Fruit fly (Drosophila melanogaster) whole organism, embryonic: Measurements from ENCODE around the gene CG4455.

Source experiments
- Atf6 ChIP-seq: fragments of 200-800 bp; sonication (Bioruptor generic); IDR thresholded peaks from 2 replicates; pipeline ENCODE4 v1.3.6; 2022; ENCODE audit warnings: missing biosample characterization, missing genetic modification characterization
- BEAF-32 ChIP-seq: fragments of 200-800 bp; sonication (Bioruptor generic); optimal IDR thresholded peaks from 3 replicates; lab custom pipeline; 2017; ENCODE audit warnings: missing biosample characterization, missing genetic modification characterization, mild to moderate bottlenecking, moderate library complexity, missing genetic modification reagents
- Blimp-1 ChIP-seq: fragments of 200-800 bp; sonication (Bioruptor generic); optimal IDR thresholded peaks from 3 replicates; lab custom pipeline; 2018; ENCODE audit warnings: missing biosample characterization, missing genetic modification characterization, mild to moderate bottlenecking, moderate library complexity, missing genetic modification reagents
- CG10209 ChIP-seq: fragments of 200-800 bp; sonication (Bioruptor generic); optimal IDR thresholded peaks from 3 replicates; lab custom pipeline; 2017; ENCODE audit warnings: missing biosample characterization, mild to moderate bottlenecking, missing genetic modification characterization, missing genetic modification reagents
- CG10543 ChIP-seq: fragments of 200-800 bp; sonication (Bioruptor generic); optimal IDR thresholded peaks from 3 replicates; lab custom pipeline; 2017; ENCODE audit warnings: missing biosample characterization, mild to moderate bottlenecking, missing genetic modification characterization, moderate library complexity
- CG1233 ChIP-seq: fragments of 200-800 bp; sonication (Bioruptor generic); optimal IDR thresholded peaks from 4 replicates; lab custom pipeline; 2018; ENCODE audit warnings: missing biosample characterization, mild to moderate bottlenecking, missing genetic modification characterization
- CG12769 ChIP-seq: fragments of 200-800 bp; sonication (Bioruptor generic); optimal IDR thresholded peaks from 2 replicates; lab custom pipeline; 2019; ENCODE audit warnings: missing biosample characterization, mild to moderate bottlenecking, missing genetic modification characterization, moderate library complexity
- CG13123 ChIP-seq: fragments of 200-800 bp; sonication (Bioruptor generic); optimal IDR thresholded peaks from 2 replicates; lab custom pipeline; 2016; ENCODE audit warnings: missing biosample characterization, missing genetic modification characterization
- CG13775 ChIP-seq: fragments of 200-800 bp; sonication (Bioruptor generic); optimal IDR thresholded peaks from 3 replicates; lab custom pipeline; 2017; ENCODE audit warnings: missing biosample characterization, mild to moderate bottlenecking, missing genetic modification characterization
- CG13894 ChIP-seq: fragments of 200-800 bp; sonication (Bioruptor generic); optimal IDR thresholded peaks from 3 replicates; lab custom pipeline; 2018; ENCODE audit warnings: missing biosample characterization, mild to moderate bottlenecking, missing genetic modification characterization, moderate library complexity
- CG16813 ChIP-seq: fragments of 200-800 bp; sonication (Bioruptor generic); IDR thresholded peaks from 3 replicates; pipeline ENCODE4 v1.3.6; 2022; ENCODE audit warnings: missing biosample characterization, missing genetic modification characterization; ENCODE audit not compliant: partially characterized antibody
- CG2199 ChIP-seq: fragments of 200-800 bp; sonication (Bioruptor generic); IDR thresholded peaks from 3 replicates; pipeline ENCODE4 v1.3.6; 2022; ENCODE audit warnings: missing biosample characterization, missing genetic modification characterization
- CG3281 ChIP-seq: fragments of 200-800 bp; sonication (Bioruptor generic); optimal IDR thresholded peaks from 3 replicates; lab custom pipeline; 2017; ENCODE audit warnings: missing biosample characterization, mild to moderate bottlenecking, missing genetic modification characterization
- CG3838 ChIP-seq: fragments of 200-800 bp; sonication (Bioruptor generic); optimal IDR thresholded peaks from 3 replicates; lab custom pipeline; 2016; ENCODE audit warnings: missing biosample characterization, missing genetic modification characterization
- CG4360 ChIP-seq: fragments of 200-800 bp; sonication (Bioruptor generic); IDR thresholded peaks from 2 replicates; pipeline ENCODE4 v1.3.6; 2022; ENCODE audit warnings: missing biosample characterization, missing genetic modification characterization
- CG43689 ChIP-seq: fragments of 200-800 bp; sonication (Bioruptor generic); IDR thresholded peaks from 2 replicates; pipeline ENCODE4 v1.3.6; 2022; ENCODE audit warnings: missing biosample characterization, missing genetic modification characterization
- CG5953 ChIP-seq: fragments of 200-800 bp; sonication (Bioruptor generic); IDR thresholded peaks from 2 replicates; pipeline ENCODE4 v1.3.6; 2022; ENCODE audit warnings: missing biosample characterization, missing genetic modification characterization
- CG8478 ChIP-seq: fragments of >200 bp; optimal IDR thresholded peaks from 2 replicates; lab custom pipeline; 2018
- Eip74EF ChIP-seq, 2 experiments: fragments of 200-800 bp in 1 of 2; fragments of >200 bp in 1 of 2; sonication (Bioruptor generic) in 1 of 2; optimal IDR thresholded peaks; 2 replicates each; lab custom pipeline; 2017 to 2019; ENCODE audit warnings: missing biosample characterization in 2 of 2, missing genetic modification characterization in 2 of 2, mild to moderate bottlenecking in 1 of 2, moderate library complexity in 1 of 2
- GATAe ChIP-seq: fragments of 200-800 bp; sonication (Bioruptor generic); conservative IDR thresholded peaks from 2 replicates; pipeline ENCODE4 v1.3.6; 2022; ENCODE audit warnings: missing biosample characterization, missing genetic modification characterization
- HHEX ChIP-seq: fragments of 200-800 bp; sonication (Bioruptor generic); optimal IDR thresholded peaks from 3 replicates; lab custom pipeline; 2017; ENCODE audit warnings: missing biosample characterization, mild to moderate bottlenecking, missing genetic modification characterization, missing genetic modification reagents
- Med ChIP-seq: fragments of 200-800 bp; sonication (Bioruptor generic); peaks from one replicate; lab custom pipeline; 2016; ENCODE audit warnings: missing biosample characterization, missing genetic modification characterization, mild to moderate bottlenecking, inconsistent platforms, moderate library complexity
- Oli ChIP-seq: fragments of 200-800 bp; sonication (Bioruptor generic); optimal IDR thresholded peaks from 2 replicates; lab custom pipeline; 2018; ENCODE audit warnings: missing biosample characterization, mild to moderate bottlenecking, missing genetic modification characterization, moderate library complexity
- Pdp1 ChIP-seq, 2 experiments: fragments of 200-800 bp; sonication (Bioruptor generic); optimal IDR thresholded peaks; 3 replicates each; lab custom pipeline; 2016; ENCODE audit warnings: missing biosample characterization in 2 of 2, missing genetic modification characterization in 2 of 2, mild to moderate bottlenecking in 1 of 2, moderate library complexity in 1 of 2
- Rfx ChIP-seq: fragments of 200-800 bp; sonication (Bioruptor generic); IDR thresholded peaks from 2 replicates; pipeline ENCODE4 v1.3.6; 2022; ENCODE audit warnings: missing biosample characterization, missing genetic modification characterization
- Sin3A ChIP-seq: fragments of >200 bp; optimal IDR thresholded peaks from 2 replicates; lab custom pipeline; 2018
- Usf ChIP-seq: fragments of 200-800 bp; sonication (Bioruptor generic); optimal IDR thresholded peaks from 2 replicates; lab custom pipeline; 2017; ENCODE audit warnings: missing genotype, missing biosample characterization, missing genetic modification characterization
- YL-1 ChIP-seq: fragments of 200-800 bp; sonication (Bioruptor generic); optimal IDR thresholded peaks from 3 replicates; lab custom pipeline; 2017; ENCODE audit warnings: missing biosample characterization, mild to moderate bottlenecking, missing genetic modification characterization
- ab ChIP-seq: fragments of 200-800 bp; sonication (Bioruptor generic); optimal IDR thresholded peaks from 2 replicates; lab custom pipeline; 2016; ENCODE audit warnings: missing biosample characterization, missing genetic modification characterization
- abd-A ChIP-seq: fragments of 200-800 bp; sonication (Bioruptor generic); optimal IDR thresholded peaks from 3 replicates; lab custom pipeline; 2019; ENCODE audit warnings: missing biosample characterization, mild to moderate bottlenecking, missing genetic modification characterization, moderate library complexity
- chinmo ChIP-seq: fragments of 200-800 bp; sonication (Bioruptor generic); IDR thresholded peaks from 4 replicates; pipeline ENCODE4 v1.3.6; 2022; ENCODE audit warnings: missing biosample characterization, missing genetic modification characterization; ENCODE audit not compliant: partially characterized antibody
- crp ChIP-seq, 2 experiments: fragments of 200-800 bp; sonication (Bioruptor generic); optimal IDR thresholded peaks; 2 replicates in 1 of 2; 3 replicates in 1 of 2; lab custom pipeline; 2017; ENCODE audit warnings: missing biosample characterization in 2 of 2, missing genetic modification characterization in 2 of 2, mild to moderate bottlenecking in 1 of 2, moderate library complexity in 1 of 2
- esg ChIP-seq: fragments of 200-800 bp; sonication (Bioruptor generic); conservative IDR thresholded peaks from 2 replicates; pipeline ENCODE4 v1.3.6; 2022; ENCODE audit warnings: missing biosample characterization, missing genetic modification characterization
- fd96Cb ChIP-seq: fragments of 200-800 bp; sonication (Bioruptor generic); optimal IDR thresholded peaks from 2 replicates; lab custom pipeline; 2018; ENCODE audit warnings: missing biosample characterization, mild to moderate bottlenecking, missing genetic modification characterization, moderate library complexity
- gcm2 ChIP-seq: fragments of 200-800 bp; sonication (Bioruptor generic); optimal IDR thresholded peaks from 2 replicates; lab custom pipeline; 2016; ENCODE audit warnings: missing biosample characterization, missing genetic modification characterization
- kni ChIP-seq: fragments of 200-800 bp; sonication (Bioruptor generic); optimal IDR thresholded peaks from 3 replicates; lab custom pipeline; 2017; ENCODE audit warnings: mild to moderate bottlenecking, missing biosample characterization, missing genetic modification reagents, missing genetic modification characterization
- knrl ChIP-seq: fragments of 200-800 bp; sonication (Bioruptor generic); IDR thresholded peaks from 3 replicates; pipeline ENCODE4 v1.3.6; 2022; ENCODE audit warnings: missing biosample characterization, missing genetic modification characterization; ENCODE audit not compliant: partially characterized antibody
- lilli ChIP-seq: fragments of 200-800 bp; sonication (Bioruptor generic); optimal IDR thresholded peaks from 3 replicates; lab custom pipeline; 2016; ENCODE audit warnings: missing biosample characterization, missing genetic modification characterization
- mirr ChIP-seq: fragments of 200-800 bp; sonication (Bioruptor generic); optimal IDR thresholded peaks from 3 replicates; lab custom pipeline; 2018; ENCODE audit warnings: missing biosample characterization, mild to moderate bottlenecking, missing genetic modification characterization
- org-1 ChIP-seq: fragments of 200-800 bp; sonication (Bioruptor generic); optimal IDR thresholded peaks from 2 replicates; lab custom pipeline; 2017; ENCODE audit warnings: missing biosample characterization, missing genetic modification characterization
- sc ChIP-seq, 3 experiments: fragments of >200 bp in 2 of 3; fragments of 200-800 bp in 1 of 3; sonication (Bioruptor generic) in 1 of 3; optimal IDR thresholded peaks; 2 replicates in 2 of 3; 3 replicates in 1 of 3; lab custom pipeline; 2017; ENCODE audit warnings: mild to moderate bottlenecking in 1 of 3, missing biosample characterization in 1 of 3, missing genetic modification characterization in 1 of 3, missing genetic modification reagents in 1 of 3
- schlank ChIP-seq: fragments of 200-800 bp; sonication (Bioruptor generic); optimal IDR thresholded peaks from 2 replicates; lab custom pipeline; 2018; ENCODE audit warnings: missing biosample characterization, mild to moderate bottlenecking, missing genetic modification characterization
- sens ChIP-seq: fragments of 200-800 bp; sonication (Bioruptor generic); peaks from one replicate; lab custom pipeline; 2016; ENCODE audit warnings: missing biosample characterization, missing genetic modification characterization
- sima ChIP-seq: fragments of 200-800 bp; sonication (Bioruptor generic); optimal IDR thresholded peaks from 2 replicates; lab custom pipeline; 2016; ENCODE audit warnings: missing biosample characterization, missing genetic modification characterization
- sqz ChIP-seq: fragments of 200-800 bp; sonication (Bioruptor generic); optimal IDR thresholded peaks from 3 replicates; lab custom pipeline; 2018; ENCODE audit warnings: missing biosample characterization, mild to moderate bottlenecking, missing genetic modification characterization
- tx ChIP-seq: fragments of 200-800 bp; sonication (Bioruptor generic); optimal IDR thresholded peaks from 2 replicates; lab custom pipeline; 2016; ENCODE audit warnings: missing biosample characterization, missing genetic modification characterization
- z ChIP-seq: fragments of 200-800 bp; sonication (Bioruptor generic); IDR thresholded peaks from 3 replicates; pipeline ENCODE4 v1.3.6; 2022; ENCODE audit warnings: missing biosample characterization, missing genetic modification characterization

The CG4455 gene

DNA sequence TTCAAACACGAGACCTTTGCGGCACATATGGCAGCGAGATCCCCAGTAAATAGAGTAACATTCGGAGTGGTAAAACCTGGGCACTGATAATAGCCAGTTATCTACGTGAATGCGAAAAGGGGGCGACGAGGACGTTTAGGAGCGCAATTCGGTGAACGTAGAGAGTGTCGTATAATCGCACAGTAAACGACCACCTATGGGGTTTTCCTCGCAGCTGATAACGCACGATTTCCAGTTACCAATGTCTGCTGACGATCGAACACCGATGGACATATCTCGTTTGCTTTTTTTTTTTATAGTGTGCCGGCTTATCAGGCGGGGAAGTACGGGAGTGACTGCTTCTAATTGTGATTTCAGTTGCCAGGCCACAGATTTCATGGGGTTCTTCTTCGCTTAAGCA, 33.0 kb upstream of the CG4455 start (continued):
- peak; percentile 46; the same call in 1 of the 2 replicates for TF ChIP-seq Atf6
- TF ChIP-seq chinmo = 0 out of 4 replicates have a peak, but pooled peaks have one; percentile 49
- no peak for TF ChIP-seq Blimp-1 (GFP tag; lab: Kevin White, UChicago)
- TF ChIP-seq tx (GFP tag; lab: Kevin White, UChicago) = no peak
- TF ChIP-seq CG1233 (GFP tag; lab: Kevin White, UChicago) = no peak
- no peak for TF ChIP-seq CG5953 (GFP tag; lab: Robert Waterston, UW)
- TF ChIP-seq CG16813 (GFP tag; lab: Robert Waterston, UW) = no peak
- TF ChIP-seq CG3281 = peak; percentile 5
- no peak for TF ChIP-seq ab (GFP tag; lab: Kevin White, UChicago)
- no peak for TF ChIP-seq BEAF-32 (GFP tag; lab: Kevin White, UChicago)
- TF ChIP-seq mirr = peak; percentile 90
- TF ChIP-seq, all 482 proteins: peak for 23

DNA sequence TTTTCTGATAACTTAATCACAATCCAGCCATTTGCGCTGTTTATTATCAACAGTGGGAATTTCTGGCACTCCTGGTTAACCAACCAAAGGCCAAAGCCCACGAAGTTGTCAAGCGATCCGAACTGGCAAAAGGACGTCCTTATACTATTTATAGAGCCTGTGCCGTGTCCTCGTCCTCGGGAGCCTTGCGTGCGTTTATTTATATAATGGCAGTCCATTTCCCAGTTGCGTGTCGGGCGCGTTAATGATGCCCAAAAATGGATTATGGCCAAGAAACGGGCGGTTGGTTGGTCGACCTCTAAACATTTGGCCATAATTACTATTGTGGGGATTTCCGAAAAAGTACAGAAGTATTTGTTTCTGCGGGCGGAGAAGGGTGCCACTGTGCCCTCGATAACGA, 32.3 kb upstream of the CG4455 start:
- TF ChIP-seq Pdp1 (GFP tag; optimal IDR thresholded peaks at IDR 0.05; lab: Kevin White, UChicago) (peak in 1 of 2 experiments; percentile 29), CG13894 (tag; lab: Kevin White, UChicago) (peak; percentile 14), BEAF-32 (GFP tag; lab: Kevin White, UChicago) (no peak), abd-A (tag; lab: Kevin White, UChicago) (peak; percentile 43), Sin3A (lab: Kevin White, UChicago) (no peak), sens (GFP tag; lab: Kevin White, UChicago) (peak; percentile 63), org-1 (GFP tag; lab: Kevin White, UChicago) (no peak), Med (GFP tag; lab: Kevin White, UChicago) (peak; percentile 27), knrl (GFP tag; lab: Robert Waterston, UW) (no peak), Usf (no peak), Atf6 (0 out of 2 replicates have a peak, but pooled peaks have one; percentile 20), CG43689 (GFP tag; lab: Robert Waterston, UW) (no peak)

- TF ChIP-seq CG8478 (lab: Kevin White, UChicago) = no peak
- peak in 1 of 2 experiments; percentile 3 for TF ChIP-seq Eip74EF (GFP tag; optimal IDR thresholded peaks at IDR 0.05; lab: Kevin White, UChicago)
- TF ChIP-seq lilli (GFP tag; lab: Kevin White, UChicago) = no peak
- TF ChIP-seq GATAe (GFP tag; lab: Robert Waterston, UW) = no peak
- TF ChIP-seq gcm2 (GFP tag; lab: Kevin White, UChicago) = no peak
- TF ChIP-seq fd96Cb = no peak
- peak; percentile 58 for TF ChIP-seq abd-A (tag; lab: Kevin White, UChicago)
- no peak for TF ChIP-seq YL-1
- TF ChIP-seq schlank (tag; lab: Kevin White, UChicago) = no peak
- no peak for TF ChIP-seq sima (GFP tag; lab: Kevin White, UChicago)
- TF ChIP-seq crp (GFP tag; optimal IDR thresholded peaks at IDR 0.05; lab: Kevin White, UChicago) = no peak
- peak; percentile 75; the same call in 2 of the 3 replicates for TF ChIP-seq CG2199 (GFP tag; lab: Robert Waterston, UW)
- no peak for TF ChIP-seq z
- TF ChIP-seq Med (GFP tag; lab: Kevin White, UChicago) = peak; percentile 69
- TF ChIP-seq sqz (GFP tag; lab: Kevin White, UChicago) = no peak
- no peak for TF ChIP-seq Oli (tag; lab: Kevin White, UChicago)
- no peak for TF ChIP-seq CG13123
- TF ChIP-seq CG10209 (GFP tag; lab: Kevin White, UChicago) = no peak
- peak; percentile 13 for TF ChIP-seq kni (GFP tag; lab: Kevin White, UChicago)
- TF ChIP-seq CG12769 (tag; lab: Kevin White, UChicago) = peak; percentile 61
- TF ChIP-seq CG13775 = no peak
- TF ChIP-seq CG4360 = no peak
- TF ChIP-seq CG3838 (GFP tag; lab: Kevin White, UChicago) = peak; percentile 5
- no peak for TF ChIP-seq sc (optimal IDR thresholded peaks at IDR 0.05; lab: Kevin White, UChicago)
- no peak for TF ChIP-seq sc (GFP tag; optimal IDR thresholded peaks at IDR 0.05; lab: Kevin White, UChicago)
- no peak for TF ChIP-seq esg (GFP tag; lab: Robert Waterston, UW)
- no peak for TF ChIP-seq HHEX
- TF ChIP-seq Rfx (GFP tag; lab: Robert Waterston, UW) = 0 out of 2 replicates have a peak, but pooled peaks have one; percentile 15
- peak; percentile 88; the same call in 3 of the 4 replicates for TF ChIP-seq chinmo
- peak; percentile 55 for TF ChIP-seq CG10543 (GFP tag; lab: Kevin White, UChicago)
These were observed 31.5 kb upstream of the CG4455 start for dm6 chr2L:16321209-16321608.
